Worm (Caenorhabditis elegans) whole organism, L1 larva: ENCODE data around the gene srt-32.

Experiments
- jun-1 ChIP-seq: fragments of 150-350 bp; optimal IDR thresholded peaks from 2 replicates; lab custom pipeline; 2014; ENCODE audit warnings: missing biosample characterization, missing genetic modification reagents, missing genetic modification characterization
- lsy-2 ChIP-seq, 2 experiments: fragments of 150-350 bp; optimal IDR thresholded peaks; 2 replicates each; lab custom pipeline; 2014; ENCODE audit warnings: missing biosample characterization in 2 of 2, missing genetic modification characterization in 2 of 2
- nhr-85 ChIP-seq: sonication (generic microtip); peaks from one replicate; lab custom pipeline; 2016; ENCODE audit warnings: missing genetic modification characterization, inconsistent platforms, missing compliant biosample characterization
- unc-62 ChIP-seq: fragments of 150-350 bp; optimal IDR thresholded peaks from 2 replicates; lab custom pipeline; 2014; ENCODE audit warnings: missing biosample characterization, missing genetic modification reagents, missing genetic modification characterization

- no peak for TF ChIP-seq lsy-2 (tag; optimal IDR thresholded peaks at IDR 0.05; lab: Kevin White, UChicago)
- TF ChIP-seq nhr-85 (tag; lab: Kevin White, UChicago) = no peak
- no peak for TF ChIP-seq jun-1 (tag; lab: Kevin White, UChicago)
- no peak for TF ChIP-seq unc-62 (GFP tag; lab: Kevin White, UChicago)
These were observed 41.4 kb upstream of the srt-32 start, which contains the start of gene R02D5.6 for ce11 chrV:14518010-14518409.
